Worm (Caenorhabditis elegans) whole organism, L4/young adult: Measurements from ENCODE around the gene frpr-16.

Source experiments
- W03F9.2 ChIP-seq: fragments of 150-350 bp; optimal IDR thresholded peaks from 2 replicates; lab custom pipeline; 2014; ENCODE audit warnings: missing biosample characterization, missing genetic modification characterization
- dao-5 ChIP-seq: sonication (generic microtip); optimal IDR thresholded peaks from 2 replicates; lab custom pipeline; 2016; ENCODE audit warnings: missing genotype, missing genetic modification characterization, moderate library complexity, missing compliant biosample characterization
- him-1 ChIP-seq: sonication (generic microtip); optimal IDR thresholded peaks from 2 replicates; lab custom pipeline; 2016; ENCODE audit warnings: missing genotype, missing genetic modification reagents, missing genetic modification characterization, missing compliant biosample characterization

DNA sequence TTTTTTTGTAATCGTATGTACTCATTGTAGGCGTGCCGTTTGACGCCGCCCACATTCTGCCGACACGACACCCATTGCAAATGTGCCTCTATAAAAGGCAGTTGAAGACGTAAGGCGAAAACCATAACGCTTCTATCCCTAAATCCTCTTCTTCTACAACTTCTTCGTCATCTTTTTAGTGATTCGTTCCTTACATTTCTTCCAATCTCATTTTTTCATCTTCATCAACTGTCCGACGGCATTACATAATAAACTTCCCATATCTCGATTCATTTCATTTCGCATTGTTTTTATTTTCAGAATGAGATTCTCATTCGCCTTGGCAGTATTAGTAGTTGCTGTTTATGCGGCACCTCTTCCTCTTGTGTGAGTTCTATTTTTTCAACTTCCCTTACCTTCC lies 10.7 kb downstream of the frpr-16 start, which contains the start of gene ZK84.1:
- no peak for TF ChIP-seq W03F9.2
- TF ChIP-seq dao-5 (tag; lab: Kevin White, UChicago), result no peak
- no peak for TF ChIP-seq him-1 (tag; lab: Kevin White, UChicago)
